Worm (Caenorhabditis elegans) whole organism, L2 larva: ENCODE measurements around the gene tdpo-1.

ENCODE experiments used
- egl-27 ChIP-seq: sonication (generic microtip); optimal IDR thresholded peaks from 3 replicates; lab custom pipeline; 2017; ENCODE audit warnings: missing biosample characterization, missing genetic modification reagents, missing genetic modification characterization
- mdl-1 ChIP-seq, 2 experiments: fragments of 150-350 bp in 1 of 2; sonication (generic microtip) in 1 of 2; optimal IDR thresholded peaks; 2 replicates each; lab custom pipeline; 2017; ENCODE audit warnings: missing biosample characterization in 2 of 2, missing genetic modification characterization in 2 of 2
- nhr-129 ChIP-seq: fragments of 150-350 bp; optimal IDR thresholded peaks from 2 replicates; lab custom pipeline; 2014; ENCODE audit warnings: missing biosample characterization, missing genetic modification characterization
- nhr-77 ChIP-seq: fragments of 150-350 bp; optimal IDR thresholded peaks from 2 replicates; lab custom pipeline; 2014; ENCODE audit warnings: missing biosample characterization, missing genetic modification characterization
- snpc-4 ChIP-seq: fragments of 150-350 bp; optimal IDR thresholded peaks from 2 replicates; lab custom pipeline; 2014; ENCODE audit warnings: missing biosample characterization, missing genetic modification characterization

- no peak for TF ChIP-seq mdl-1 (tag; optimal IDR thresholded peaks at IDR 0.05; lab: Kevin White, UChicago)
- no peak for TF ChIP-seq snpc-4 (tag; lab: Kevin White, UChicago)
- no peak for TF ChIP-seq nhr-77 (tag; lab: Kevin White, UChicago)
- no peak for TF ChIP-seq nhr-129 (tag; lab: Kevin White, UChicago)
- TF ChIP-seq egl-27 (tag; lab: Kevin White, UChicago) = no peak
These were observed 33.1 kb downstream of the tdpo-1 start, which contains the start of gene xpc-1 for ce11 chrIV:1992789-1993188.
